Worm (Caenorhabditis elegans) whole organism, L2 larva: ENCODE data around the gene eri-3.

Experiments
- R02D3.7 ChIP-seq: fragments of 150-350 bp; optimal IDR thresholded peaks from 2 replicates; lab custom pipeline; 2014; ENCODE audit warnings: missing biosample characterization, missing genetic modification characterization
- ama-1 ChIP-seq: fragments of 150-350 bp; optimal IDR thresholded peaks from 2 replicates; lab custom pipeline; 2018; ENCODE audit warnings: inconsistent platforms
- ceh-82 ChIP-seq: fragments of 150-350 bp; optimal IDR thresholded peaks from 2 replicates; lab custom pipeline; 2014; ENCODE audit warnings: missing biosample characterization, missing genetic modification characterization
- dmd-4 ChIP-seq: sonication (generic microtip); optimal IDR thresholded peaks from 2 replicates; lab custom pipeline; 2017; ENCODE audit warnings: missing biosample characterization, missing genetic modification characterization
- lin-39 ChIP-seq: fragments of 150-350 bp; optimal IDR thresholded peaks from 2 replicates; lab custom pipeline; 2014; ENCODE audit warnings: missing biosample characterization, missing genetic modification reagents, missing genetic modification characterization
- lsy-2 ChIP-seq, 2 experiments: fragments of 150-350 bp in 1 of 2; sonication (generic microtip) in 1 of 2; optimal IDR thresholded peaks; 2 replicates each; lab custom pipeline; 2014 to 2017; ENCODE audit warnings: missing biosample characterization in 2 of 2, missing genetic modification characterization in 2 of 2
- nhr-11 ChIP-seq: fragments of 150-350 bp; optimal IDR thresholded peaks from 2 replicates; lab custom pipeline; 2014; ENCODE audit warnings: missing biosample characterization, missing genetic modification characterization
- nhr-129 ChIP-seq: fragments of 150-350 bp; optimal IDR thresholded peaks from 2 replicates; lab custom pipeline; 2014; ENCODE audit warnings: missing biosample characterization, missing genetic modification characterization
- nhr-237 ChIP-seq: fragments of 150-350 bp; optimal IDR thresholded peaks from 2 replicates; lab custom pipeline; 2014; ENCODE audit warnings: missing biosample characterization, missing genetic modification characterization
- unc-62 ChIP-seq: fragments of 150-350 bp; optimal IDR thresholded peaks from 2 replicates; lab custom pipeline; 2014; ENCODE audit warnings: missing biosample characterization, missing genetic modification reagents, missing genetic modification characterization
- zag-1 ChIP-seq: fragments of 150-350 bp; optimal IDR thresholded peaks from 2 replicates; lab custom pipeline; 2014; ENCODE audit warnings: missing biosample characterization, missing genetic modification characterization
- ztf-1 ChIP-seq: fragments of 200-800 bp; sonication (Bioruptor generic); conservative IDR thresholded peaks from 2 replicates; pipeline ENCODE4 v1.3.6; 2022; ENCODE audit warnings: missing genetic modification characterization, missing compliant biosample characterization
- ztf-4 ChIP-seq: fragments of 150-350 bp; optimal IDR thresholded peaks from 2 replicates; lab custom pipeline; 2014; ENCODE audit warnings: missing biosample characterization, missing genetic modification characterization

ce11 chrII:1149390-1149789, 26.1 kb downstream of the eri-3 start:
- TF ChIP-seq ama-1: no peak
- TF ChIP-seq nhr-129 (tag; lab: Kevin White, UChicago): no peak
- TF ChIP-seq unc-62: no peak
- TF ChIP-seq zag-1 (tag; lab: Kevin White, UChicago): no peak
- no peak for TF ChIP-seq lin-39
- TF ChIP-seq dmd-4 (tag; lab: Kevin White, UChicago): no peak
- no peak for TF ChIP-seq nhr-237
- no peak for TF ChIP-seq ceh-82 (tag; lab: Kevin White, UChicago)
- TF ChIP-seq ztf-4 (tag; lab: Kevin White, UChicago): no peak
- TF ChIP-seq ztf-1: no peak
- TF ChIP-seq lsy-2 (tag; optimal IDR thresholded peaks at IDR 0.05; lab: Kevin White, UChicago): no peak
- no peak for TF ChIP-seq R02D3.7
- TF ChIP-seq nhr-11 (tag; lab: Kevin White, UChicago): no peak
